Worm (Caenorhabditis elegans) whole organism, young adult: ENCODE data around the gene Y49G5B.1.
A peak's percentile ranks its signal among the peaks of the same experiment; 100 is the strongest.

Experiments
- B0261.1 ChIP-seq: sonication (generic microtip); optimal IDR thresholded peaks from 2 replicates; lab custom pipeline; 2016; ENCODE audit warnings: mild to moderate bottlenecking, missing genetic modification characterization, moderate library complexity, missing compliant biosample characterization
- F22D6.2 ChIP-seq: sonication (generic microtip); optimal IDR thresholded peaks from 2 replicates; lab custom pipeline; 2016; ENCODE audit warnings: mild to moderate bottlenecking, missing genetic modification characterization, missing compliant biosample characterization
- F57A8.1 ChIP-seq: fragments of 200-800 bp; sonication (Bioruptor generic); optimal IDR thresholded peaks from 2 replicates; lab custom pipeline; 2018; ENCODE audit warnings: mild to moderate bottlenecking, missing genetic modification characterization, moderate library complexity, missing compliant biosample characterization
- K11D2.4 ChIP-seq: fragments of 200-800 bp; sonication (Bioruptor generic); IDR thresholded peaks from 2 replicates; pipeline ENCODE4 v1.3.6; 2022; ENCODE audit warnings: missing genetic modification reagents, missing genetic modification characterization, missing compliant biosample characterization
- T07F8.4 ChIP-seq: sonication (generic microtip); optimal IDR thresholded peaks from 2 replicates; lab custom pipeline; 2016; ENCODE audit warnings: mild to moderate bottlenecking, missing genetic modification characterization, moderate library complexity, missing compliant biosample characterization
- Y53G8AR.9 ChIP-seq: fragments of 200-800 bp; sonication (Bioruptor generic); conservative IDR thresholded peaks from 2 replicates; pipeline ENCODE4 v1.3.6; 2022; ENCODE audit warnings: missing genetic modification reagents, missing genetic modification characterization, missing compliant biosample characterization
- Y56A3A.18 ChIP-seq: fragments of 200-800 bp; sonication (Bioruptor generic); IDR thresholded peaks from 2 replicates; pipeline ENCODE4 v1.3.6; 2022; ENCODE audit warnings: missing genetic modification reagents, missing genetic modification characterization, missing compliant biosample characterization
- Y95B8A.8 ChIP-seq: fragments of 200-800 bp; sonication (Bioruptor generic); IDR thresholded peaks from 2 replicates; pipeline ENCODE4 v1.3.6; 2022; ENCODE audit warnings: missing genetic modification reagents, missing genetic modification characterization, missing compliant biosample characterization
- ZK185.1 ChIP-seq: sonication (generic microtip); optimal IDR thresholded peaks from 2 replicates; lab custom pipeline; 2016; ENCODE audit warnings: mild to moderate bottlenecking, missing genetic modification characterization, missing compliant biosample characterization; ENCODE audit not compliant: poor library complexity, severe bottlenecking
- aptf-3 ChIP-seq: fragments of 200-800 bp; sonication (Bioruptor generic); IDR thresholded peaks from 2 replicates; pipeline ENCODE4 v1.3.6; 2022; ENCODE audit warnings: missing genetic modification characterization, missing compliant biosample characterization
- cebp-1 ChIP-seq, 2 experiments: fragments of 200-800 bp in 1 of 2; sonication (Bioruptor generic) in 1 of 2; sonication (generic microtip) in 1 of 2; IDR thresholded peaks in 1 of 2; optimal IDR thresholded peaks in 1 of 2; 2 replicates each; pipeline versions ENCODE4 v1.3.6 to Lab custom; 2017 to 2022; ENCODE audit warnings: missing compliant biosample characterization in 2 of 2, missing genetic modification characterization in 2 of 2, mild to moderate bottlenecking in 1 of 2, missing genetic modification reagents in 1 of 2, moderate library complexity in 1 of 2
- ceh-40 ChIP-seq: fragments of 200-800 bp; sonication (Bioruptor generic); IDR thresholded peaks from 2 replicates; pipeline ENCODE4 v1.3.6; 2022; ENCODE audit warnings: missing genetic modification characterization, missing compliant biosample characterization
- ceh-58 ChIP-seq: fragments of 200-800 bp; sonication (Bioruptor generic); IDR thresholded peaks from 2 replicates; pipeline ENCODE4 v1.3.6; 2022; ENCODE audit warnings: missing genetic modification characterization, missing compliant biosample characterization
- dox-1 ChIP-seq: fragments of 200-800 bp; sonication (Bioruptor generic); IDR thresholded peaks from 2 replicates; pipeline ENCODE4 v1.3.6; 2022; ENCODE audit warnings: missing genetic modification reagents, missing genetic modification characterization, missing compliant biosample characterization
- egl-18 ChIP-seq: fragments of 200-800 bp; sonication (Bioruptor generic); IDR thresholded peaks from 2 replicates; pipeline ENCODE4 v1.3.6; 2022; ENCODE audit warnings: missing genetic modification reagents, missing genetic modification characterization, missing compliant biosample characterization
- ets-4 ChIP-seq: fragments of 200-800 bp; sonication (Bioruptor generic); optimal IDR thresholded peaks from 2 replicates; lab custom pipeline; 2018; ENCODE audit warnings: mild to moderate bottlenecking, missing genetic modification characterization, missing compliant biosample characterization
- gei-17 ChIP-seq: fragments of 200-800 bp; sonication (Bioruptor generic); optimal IDR thresholded peaks from 2 replicates; lab custom pipeline; 2018; ENCODE audit warnings: mild to moderate bottlenecking, missing genetic modification characterization, missing compliant biosample characterization
- him-1 ChIP-seq: sonication (generic microtip); optimal IDR thresholded peaks from 2 replicates; lab custom pipeline; 2016; ENCODE audit warnings: missing genotype, missing genetic modification reagents, missing genetic modification characterization, missing compliant biosample characterization
- hlh-26 ChIP-seq: fragments of 200-800 bp; sonication (Bioruptor generic); conservative IDR thresholded peaks from 2 replicates; pipeline ENCODE4 v1.3.6; 2022; ENCODE audit warnings: missing genetic modification reagents, missing genetic modification characterization, missing compliant biosample characterization
- hmg-1.2 ChIP-seq: fragments of 200-800 bp; sonication (Bioruptor generic); IDR thresholded peaks from 2 replicates; pipeline ENCODE4 v1.3.6; 2022; ENCODE audit warnings: missing genetic modification reagents, missing genetic modification characterization, missing compliant biosample characterization
- hmg-20 ChIP-seq: fragments of 200-800 bp; sonication (Bioruptor generic); IDR thresholded peaks from 2 replicates; pipeline ENCODE4 v1.3.6; 2022; ENCODE audit warnings: missing genetic modification reagents, missing genetic modification characterization, missing compliant biosample characterization
- hrde-1 ChIP-seq: sonication (generic microtip); optimal IDR thresholded peaks from 2 replicates; lab custom pipeline; 2016; ENCODE audit warnings: missing genetic modification characterization, mild to moderate bottlenecking, missing compliant biosample characterization, moderate library complexity, missing genotype, missing genetic modification reagents, borderline replicate concordance
- let-526 ChIP-seq: fragments of 200-800 bp; sonication (Bioruptor generic); IDR thresholded peaks from 2 replicates; pipeline ENCODE4 v1.3.6; 2022; ENCODE audit warnings: missing genetic modification reagents, missing genetic modification characterization, missing compliant biosample characterization
- lin-35 ChIP-seq, 3 experiments: fragments of 150-350 bp in 2 of 3; sonication (generic microtip) in 1 of 3; optimal IDR thresholded peaks; 2 replicates each; lab custom pipeline; 2014 to 2018; ENCODE audit warnings: missing biosample characterization in 3 of 3, missing genetic modification characterization in 3 of 3, missing genetic modification reagents in 3 of 3
- lin-40 ChIP-seq: sonication (generic microtip); optimal IDR thresholded peaks from 2 replicates; lab custom pipeline; 2016; ENCODE audit warnings: missing genetic modification characterization, mild to moderate bottlenecking, missing compliant biosample characterization, missing genotype, missing genetic modification reagents
- lin-54 ChIP-seq: fragments of 200-800 bp; sonication (Bioruptor generic); optimal IDR thresholded peaks from 2 replicates; lab custom pipeline; 2018; ENCODE audit warnings: mild to moderate bottlenecking, missing genetic modification characterization, missing compliant biosample characterization
- lsl-1 ChIP-seq: fragments of 200-800 bp; sonication (Bioruptor generic); optimal IDR thresholded peaks from 2 replicates; lab custom pipeline; 2018; ENCODE audit warnings: mild to moderate bottlenecking, missing genetic modification characterization, moderate library complexity, missing compliant biosample characterization
- madf-6 ChIP-seq: fragments of 200-800 bp; sonication (Bioruptor generic); IDR thresholded peaks from 2 replicates; pipeline ENCODE4 v1.3.6; 2022; ENCODE audit warnings: missing genetic modification reagents, missing genetic modification characterization, missing compliant biosample characterization
- mcd-1 ChIP-seq: fragments of 200-800 bp; sonication (Bioruptor generic); IDR thresholded peaks from 2 replicates; pipeline ENCODE4 v1.3.6; 2022; ENCODE audit warnings: missing genetic modification reagents, missing genetic modification characterization, missing compliant biosample characterization
- mes-4 ChIP-seq: sonication (generic microtip); optimal IDR thresholded peaks from 2 replicates; lab custom pipeline; 2016; ENCODE audit warnings: missing genotype, missing genetic modification characterization, missing compliant biosample characterization
- nfya-1 ChIP-seq: sonication (generic microtip); optimal IDR thresholded peaks from 2 replicates; lab custom pipeline; 2017; ENCODE audit warnings: antibody characterized with exemption, missing compliant biosample characterization, missing genetic modification characterization, borderline replicate concordance; ENCODE audit not compliant: insufficient read depth
- nfya-2 ChIP-seq: fragments of 200-800 bp; sonication (Bioruptor generic); IDR thresholded peaks from 2 replicates; pipeline ENCODE4 v1.3.6; 2022; ENCODE audit warnings: missing genetic modification reagents, missing genetic modification characterization, missing compliant biosample characterization
- nfyb-1 ChIP-seq: fragments of 200-800 bp; sonication (Bioruptor generic); IDR thresholded peaks from 2 replicates; pipeline ENCODE4 v1.3.6; 2022; ENCODE audit warnings: missing genetic modification reagents, missing genetic modification characterization, missing compliant biosample characterization
- nhr-179 ChIP-seq: sonication (generic microtip); optimal IDR thresholded peaks from 2 replicates; lab custom pipeline; 2016; ENCODE audit warnings: mild to moderate bottlenecking, missing genetic modification characterization, missing compliant biosample characterization
- nhr-90 ChIP-seq: sonication (generic microtip); optimal IDR thresholded peaks from 2 replicates; lab custom pipeline; 2016; ENCODE audit warnings: missing genotype, mild to moderate bottlenecking, missing genetic modification characterization, missing compliant biosample characterization
- snpc-4 ChIP-seq, 5 experiments: fragments of 150-350 bp in 1 of 5; sonication (generic microtip) in 4 of 5; optimal IDR thresholded peaks; 2 replicates each; lab custom pipeline; 2014 to 2018; ENCODE audit warnings: missing genetic modification characterization in 5 of 5, missing biosample characterization in 3 of 5, antibody characterized with exemption in 2 of 5, mild to moderate bottlenecking in 2 of 5, missing compliant biosample characterization in 2 of 5, missing genotype in 2 of 5, moderate library complexity in 2 of 5, missing genetic modification reagents in 1 of 5
- somi-1 ChIP-seq: fragments of 200-800 bp; sonication (Bioruptor generic); optimal IDR thresholded peaks from 2 replicates; lab custom pipeline; 2018; ENCODE audit warnings: mild to moderate bottlenecking, missing genetic modification characterization, missing compliant biosample characterization
- tbx-9 ChIP-seq: sonication (generic microtip); optimal IDR thresholded peaks from 2 replicates; lab custom pipeline; 2016; ENCODE audit warnings: borderline replicate concordance, missing genetic modification characterization, inconsistent platforms, missing compliant biosample characterization
- tlf-1 ChIP-seq: fragments of 200-800 bp; sonication (Bioruptor generic); optimal IDR thresholded peaks from 2 replicates; lab custom pipeline; 2018; ENCODE audit warnings: mild to moderate bottlenecking, missing genetic modification characterization, missing compliant biosample characterization
- xnd-1 ChIP-seq: sonication (generic microtip); optimal IDR thresholded peaks from 2 replicates; lab custom pipeline; 2016; ENCODE audit warnings: missing genotype, missing genetic modification reagents, missing genetic modification characterization, missing compliant biosample characterization
- zim-3 ChIP-seq: sonication (generic microtip); optimal IDR thresholded peaks from 2 replicates; lab custom pipeline; 2017; ENCODE audit warnings: mild to moderate bottlenecking, missing genetic modification characterization, moderate library complexity, missing compliant biosample characterization
- ztf-22 ChIP-seq: fragments of 200-800 bp; sonication (Bioruptor generic); optimal IDR thresholded peaks from 2 replicates; lab custom pipeline; 2018; ENCODE audit warnings: mild to moderate bottlenecking, missing genetic modification characterization, moderate library complexity, missing compliant biosample characterization
- ztf-25 ChIP-seq: fragments of 200-800 bp; sonication (Bioruptor generic); IDR thresholded peaks from 2 replicates; pipeline ENCODE4 v1.3.6; 2022; ENCODE audit warnings: missing genetic modification reagents, missing genetic modification characterization, missing compliant biosample characterization
- ztf-26 ChIP-seq: sonication (generic microtip); optimal IDR thresholded peaks from 2 replicates; lab custom pipeline; 2017; ENCODE audit warnings: missing genetic modification characterization, missing compliant biosample characterization
- ztf-3 ChIP-seq: fragments of 200-800 bp; sonication (Bioruptor generic); optimal IDR thresholded peaks from 2 replicates; lab custom pipeline; 2018; ENCODE audit warnings: mild to moderate bottlenecking, missing genetic modification characterization, missing compliant biosample characterization
- ztf-6 ChIP-seq: fragments of 200-800 bp; sonication (Bioruptor generic); IDR thresholded peaks from 2 replicates; pipeline ENCODE4 v1.3.6; 2022; ENCODE audit warnings: missing genetic modification reagents, missing genetic modification characterization, missing compliant biosample characterization

The Y49G5B.1 gene

DNA sequence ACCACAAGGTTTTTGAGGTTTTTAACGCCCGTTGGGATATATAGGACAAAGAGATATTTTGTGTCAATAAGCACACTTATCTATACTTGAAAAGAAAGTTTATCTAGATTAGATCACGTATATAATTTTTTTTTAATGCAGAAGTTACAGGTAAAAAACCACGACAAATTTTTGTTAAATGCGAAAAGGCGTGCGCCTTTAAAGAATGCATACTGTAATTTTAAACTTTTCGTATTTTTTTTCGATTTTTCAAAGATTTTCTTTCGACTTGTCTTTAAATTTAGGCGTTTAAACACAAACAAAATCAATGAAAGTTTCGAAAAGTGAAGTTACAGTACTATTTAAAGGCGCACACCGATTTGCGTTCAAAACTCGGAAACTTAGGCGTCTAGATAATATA, 19.5 kb upstream of the Y49G5B.1 start:
- TF ChIP-seq madf-6 (GFP tag; lab: Robert Waterston, UW), result peak; percentile 54; the same call in 1 of the 2 replicates
- peak; percentile 45 for TF ChIP-seq xnd-1 (tag; lab: Kevin White, UChicago)
- TF ChIP-seq aptf-3 (GFP tag; lab: Robert Waterston, UW), result no peak
- TF ChIP-seq tbx-9 (tag; lab: Kevin White, UChicago), result no peak
- TF ChIP-seq hmg-1.2 (GFP tag; lab: Robert Waterston, UW), result no peak
- TF ChIP-seq lsl-1 (GFP tag; lab: Kevin White, UChicago), result peak; percentile 63
- TF ChIP-seq lin-35 (GFP tag; optimal IDR thresholded peaks at IDR 0.05; lab: Kevin White, UChicago), result no peak
- TF ChIP-seq dox-1 (GFP tag; lab: Robert Waterston, UW), result no peak
- TF ChIP-seq nhr-90 (tag; lab: Kevin White, UChicago), result no peak

DNA sequence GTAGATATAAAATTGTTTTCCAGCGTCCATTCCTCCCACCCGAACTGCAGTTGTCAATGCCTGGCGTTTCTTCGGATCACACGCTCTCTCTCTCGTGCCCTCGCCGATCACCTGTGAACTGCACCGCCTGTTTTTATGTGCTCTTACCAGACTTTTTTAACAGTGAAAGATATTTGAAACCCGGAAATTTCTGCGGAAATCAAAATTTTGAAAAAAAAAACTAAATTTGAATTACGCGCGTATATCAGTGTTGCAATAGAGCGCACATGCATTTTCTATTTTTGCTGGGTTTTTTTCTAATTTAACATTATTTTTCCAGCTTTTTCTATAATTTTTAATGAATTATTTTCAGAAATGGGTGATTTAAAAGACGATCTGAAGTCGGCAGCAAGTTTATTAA, 19.0 kb upstream of the Y49G5B.1 start, which contains the start of gene ttc-37:
Gene ttc-37, plus strand, starts transcription at position 349 of the 400 bp plus-strand sequence.
- TF ChIP-seq tlf-1 (GFP tag; lab: Kevin White, UChicago) (no peak), mcd-1 (peak; percentile 94), mes-4 (tag; lab: Kevin White, UChicago) (no peak), Y95B8A.8 (no peak), ceh-58 (GFP tag; lab: Robert Waterston, UW) (no peak), K11D2.4 (GFP tag; lab: Robert Waterston, UW) (peak; percentile 61; the same call in 1 of the 2 replicates), T07F8.4 (no peak), ceh-40 (no peak), lin-40 (tag; lab: Kevin White, UChicago) (peak; percentile 13), him-1 (no peak), somi-1 (no peak), ZK185.1 (tag; lab: Kevin White, UChicago) (no peak), hmg-20 (GFP tag; lab: Robert Waterston, UW) (no peak), zim-3 (tag; lab: Kevin White, UChicago) (no peak), B0261.1 (tag; lab: Kevin White, UChicago) (no peak), nhr-179 (tag; lab: Kevin White, UChicago) (no peak), cebp-1 (GFP tag; IDR thresholded peaks at IDR 0.05; lab: Robert Waterston, UW) (no peak), cebp-1 (tag; optimal IDR thresholded peaks at IDR 0.05; lab: Kevin White, UChicago) (peak; percentile 16), nfyb-1 (no peak), F22D6.2 (tag; lab: Kevin White, UChicago) (no peak), let-526 (no peak), ztf-26 (tag; lab: Kevin White, UChicago) (no peak), nfya-1 (tag; lab: Kevin White, UChicago) (no peak), lin-54 (GFP tag; lab: Kevin White, UChicago) (peak; percentile 95), madf-6 (GFP tag; lab: Robert Waterston, UW) (no peak; the same call in 1 of the 2 replicates), egl-18 (GFP tag; lab: Robert Waterston, UW) (no peak), Y53G8AR.9 (no peak), Y56A3A.18 (no peak), ztf-6 (GFP tag; lab: Robert Waterston, UW) (no peak), hrde-1 (tag; lab: Kevin White, UChicago) (no peak), hlh-26 (no peak), ets-4 (GFP tag; lab: Kevin White, UChicago) (no peak), ztf-22 (GFP tag; lab: Kevin White, UChicago) (no peak), F57A8.1 (GFP tag; lab: Kevin White, UChicago) (no peak), lsl-1 (GFP tag; lab: Kevin White, UChicago) (no peak), nfya-2 (GFP tag; lab: Robert Waterston, UW) (no peak), ztf-25 (GFP tag; lab: Robert Waterston, UW) (no peak), ztf-3 (no peak), gei-17 (GFP tag; lab: Kevin White, UChicago) (no peak), snpc-4 (GFP tag; optimal IDR thresholded peaks at IDR 0.05; lab: Kevin White, UChicago) (no peak), snpc-4 (tag; optimal IDR thresholded peaks at IDR 0.05; lab: Kevin White, UChicago) (no peak)
